Fruit fly (Drosophila melanogaster) whole organism, pupa: ENCODE results near the gene ple.

ENCODE experiments used
- CG15710 ChIP-seq: fragments of 200-800 bp; sonication (Bioruptor generic); optimal IDR thresholded peaks from 2 replicates; lab custom pipeline; 2018; ENCODE audit warnings: missing biosample characterization, mild to moderate bottlenecking, missing genetic modification characterization, moderate library complexity
- CG8301 ChIP-seq: fragments of 200-800 bp; sonication (Bioruptor generic); optimal IDR thresholded peaks from 2 replicates; lab custom pipeline; 2018; ENCODE audit warnings: missing biosample characterization, mild to moderate bottlenecking, missing genetic modification characterization
- CG9948 ChIP-seq: fragments of 200-800 bp; sonication (Bioruptor generic); optimal IDR thresholded peaks from 2 replicates; lab custom pipeline; 2018; ENCODE audit warnings: missing biosample characterization, mild to moderate bottlenecking, missing genetic modification characterization, moderate library complexity
- EcR ChIP-seq: fragments of 200-800 bp; sonication (Bioruptor generic); optimal IDR thresholded peaks from 3 replicates; lab custom pipeline; 2019; ENCODE audit warnings: missing biosample characterization, missing genetic modification characterization, mild to moderate bottlenecking, moderate library complexity, missing genetic modification reagents
- gl ChIP-seq: fragments of 200-800 bp; sonication (Bioruptor generic); optimal IDR thresholded peaks from 2 replicates; lab custom pipeline; 2018; ENCODE audit warnings: missing biosample characterization, mild to moderate bottlenecking, missing genetic modification characterization

- TF ChIP-seq EcR (GFP tag; lab: Kevin White, UChicago) (peak; percentile 45), CG15710 (tag; lab: Kevin White, UChicago) (no peak), CG8301 (no peak), gl (tag; lab: Kevin White, UChicago) (no peak), CG9948 (tag; lab: Kevin White, UChicago) (no peak)
Observed at dm6 chr3L:6688920-6689319, 30.4 kb downstream of the ple start.
